Fruit fly (Drosophila melanogaster): Measurements from ENCODE around the gene ImpL2.

The ImpL2 gene

dm6 chr3L:4193730-4194649, 42.0 kb downstream of the ImpL2 start, which contains the start of gene CG43367 (continued):
- TF ChIP-seq luna (GFP tag; optimal IDR thresholded peaks at IDR 0.05) = no peak
- TF ChIP-seq CG32532 (GFP tag; IDR thresholded peaks at IDR 0.05) = peak; percentile 32; the same call in 1 of the 2 replicates
- TF ChIP-seq danr (GFP tag; IDR thresholded peaks at IDR 0.05) = no peak
- TF ChIP-seq CG8924 (tag; optimal IDR thresholded peaks at IDR 0.05) = no peak
- TF ChIP-seq Sin3A (optimal IDR thresholded peaks at IDR 0.05) = peak; percentile 27
- TF ChIP-seq CkIIα-i1 (GFP tag; IDR thresholded peaks at IDR 0.05) = no peak
- peak; percentile 47 for TF ChIP-seq gfzf (GFP tag; optimal IDR thresholded peaks at IDR 0.05)
- TF ChIP-seq seq (GFP tag; IDR thresholded peaks at IDR 0.05) = no peak
- TF ChIP-seq MESR4 (GFP tag; optimal IDR thresholded peaks at IDR 0.05) = peak; percentile 33
- TF ChIP-seq Dbx (GFP tag; IDR thresholded peaks at IDR 0.05) = 0 out of 3 replicates have a peak, but pooled peaks have one; percentile 15
- TF ChIP-seq CG18619 (GFP tag; optimal IDR thresholded peaks at IDR 0.05) = no peak
- TF ChIP-seq CG10321 (GFP tag; IDR thresholded peaks at IDR 0.05) = no peak
- 0 out of 3 replicates have a peak, but pooled peaks have one; percentile 25 for TF ChIP-seq otp (GFP tag; IDR thresholded peaks at IDR 0.05)
- TF ChIP-seq unc-4 (GFP tag; IDR thresholded peaks at IDR 0.05; ENCODE audit: partially characterized antibody) = no peak
- TF ChIP-seq CG10267 (tag; optimal IDR thresholded peaks at IDR 0.05) = peak; percentile 96
- no peak for TF ChIP-seq hkb (optimal IDR thresholded peaks at IDR 0.05)
- peak; percentile 26; the same call in 1 of the 2 replicates for TF ChIP-seq hkb (GFP tag; IDR thresholded peaks at IDR 0.05)
- no peak for TF ChIP-seq CG10979 (tag; optimal IDR thresholded peaks at IDR 0.05)
- peak; percentile 4 for TF ChIP-seq fu2 (GFP tag; optimal IDR thresholded peaks at IDR 0.05)
- TF ChIP-seq nmo (GFP tag; optimal IDR thresholded peaks at IDR 0.05) = peak; percentile 15
- TF ChIP-seq Med (GFP tag) = peak; percentile 89
- TF ChIP-seq CG10147 (GFP tag; optimal IDR thresholded peaks at IDR 0.05) = no peak
- TF ChIP-seq nerfin-1 (tag; optimal IDR thresholded peaks at IDR 0.05) = peak; percentile 8
- 0 out of 2 replicates have a peak, but pooled peaks have one; percentile 29 for TF ChIP-seq CG42726 (GFP tag; IDR thresholded peaks at IDR 0.05; ENCODE audit: partially characterized antibody)
- TF ChIP-seq kni (GFP tag; optimal IDR thresholded peaks at IDR 0.05) = peak; percentile 60
- TF ChIP-seq HmgZ (tag; optimal IDR thresholded peaks at IDR 0.05) = peak; percentile 45
- peak; percentile 31; the same call in 1 of the 3 replicates for TF ChIP-seq ken (GFP tag; IDR thresholded peaks at IDR 0.05)
- no peak for TF ChIP-seq D19A (tag; optimal IDR thresholded peaks at IDR 0.05)
- peak; percentile 45 for TF ChIP-seq Myb (GFP tag; optimal IDR thresholded peaks at IDR 0.05)
- peak; percentile 23; the same call in 1 of the 2 replicates for TF ChIP-seq Xrp1 (GFP tag; IDR thresholded peaks at IDR 0.05)
- TF ChIP-seq sim (GFP tag; IDR thresholded peaks at IDR 0.05) = no peak
- TF ChIP-seq MTF-1 (GFP tag; optimal IDR thresholded peaks at IDR 0.05; ENCODE audit: borderline replicate concordance) = peak; percentile 6
- peak; percentile 56 for TF ChIP-seq CG3847 (GFP tag; IDR thresholded peaks at IDR 0.05)
- TF ChIP-seq Pdp1 (GFP tag; optimal IDR thresholded peaks at IDR 0.05) = peak in 1 of 2 experiments; percentile 93
- peak; percentile 11 for TF ChIP-seq CHES-1-like (GFP tag; optimal IDR thresholded peaks at IDR 0.05)
- peak; percentile 15 for TF ChIP-seq CG17186 (GFP tag; optimal IDR thresholded peaks at IDR 0.05)
- peak; percentile 29 for TF ChIP-seq CG4617 (GFP tag; optimal IDR thresholded peaks at IDR 0.05; ENCODE audit: borderline replicate concordance)
- peak; percentile 89 for TF ChIP-seq MBD-R2 (GFP tag; IDR thresholded peaks at IDR 0.05)
- TF ChIP-seq wdn (GFP tag; IDR thresholded peaks at IDR 0.05) = no peak
- peak; percentile 25 for TF ChIP-seq HmgD (GFP tag; optimal IDR thresholded peaks at IDR 0.05)
- TF ChIP-seq CG17912 (GFP tag; optimal IDR thresholded peaks at IDR 0.05) = peak; percentile 22
- peak in 1 of 2 experiments; percentile 47 for TF ChIP-seq insv (GFP tag; optimal IDR thresholded peaks at IDR 0.05)
- peak; percentile 97 for TF ChIP-seq Dp (GFP tag; optimal IDR thresholded peaks at IDR 0.05)
- TF ChIP-seq CTCF (GFP tag; optimal IDR thresholded peaks at IDR 0.05) = peak; percentile 2
- TF ChIP-seq Atf6 (GFP tag; IDR thresholded peaks at IDR 0.05) = 0 out of 2 replicates have a peak, but pooled peaks have one; percentile 22
- TF ChIP-seq slbo (GFP tag; IDR thresholded peaks at IDR 0.05) = peak; percentile 41; the same call in 1 of the 2 replicates
- peak in 1 of 2 experiments; percentile 3 for TF ChIP-seq chif (GFP tag; optimal IDR thresholded peaks at IDR 0.05)
- TF ChIP-seq stwl (tag; optimal IDR thresholded peaks at IDR 0.05) = peak; percentile 50
- TF ChIP-seq chm (GFP tag; IDR thresholded peaks at IDR 0.05) = 0 out of 2 replicates have a peak, but pooled peaks have one; percentile 11

Data from whole organism, embryonic.